Fruit fly (Drosophila melanogaster) whole organism, embryonic: ENCODE data around the gene Vps29.

Experiments
- ATbp ChIP-seq: fragments of 200-800 bp; sonication (Bioruptor generic); optimal IDR thresholded peaks from 2 replicates; lab custom pipeline; 2017; ENCODE audit warnings: missing biosample characterization, mild to moderate bottlenecking, missing genetic modification characterization, missing genetic modification reagents
- CG10147 ChIP-seq: fragments of 200-800 bp; sonication (Bioruptor generic); optimal IDR thresholded peaks from 2 replicates; lab custom pipeline; 2019; ENCODE audit warnings: missing biosample characterization, mild to moderate bottlenecking, missing genetic modification characterization, moderate library complexity
- CG12155 ChIP-seq: fragments of 200-800 bp; sonication (Bioruptor generic); optimal IDR thresholded peaks from 3 replicates; lab custom pipeline; 2016; ENCODE audit warnings: missing biosample characterization, missing genetic modification characterization
- CG1233 ChIP-seq: fragments of 200-800 bp; sonication (Bioruptor generic); optimal IDR thresholded peaks from 4 replicates; lab custom pipeline; 2018; ENCODE audit warnings: missing biosample characterization, mild to moderate bottlenecking, missing genetic modification characterization
- CG14710 ChIP-seq: fragments of 200-800 bp; sonication (Bioruptor generic); optimal IDR thresholded peaks from 3 replicates; lab custom pipeline; 2019; ENCODE audit warnings: missing biosample characterization, mild to moderate bottlenecking, missing genetic modification characterization, moderate library complexity
- CG15479 ChIP-seq: fragments of 200-800 bp; sonication (Bioruptor generic); optimal IDR thresholded peaks from 3 replicates; lab custom pipeline; 2019; ENCODE audit warnings: missing biosample characterization, mild to moderate bottlenecking, missing genetic modification characterization, moderate library complexity
- CG15696 ChIP-seq: fragments of 200-800 bp; sonication (Bioruptor generic); optimal IDR thresholded peaks from 2 replicates; lab custom pipeline; 2019; ENCODE audit warnings: missing biosample characterization, mild to moderate bottlenecking, missing genetic modification characterization, moderate library complexity
- CG17186 ChIP-seq: fragments of 200-800 bp; sonication (Bioruptor generic); optimal IDR thresholded peaks from 3 replicates; lab custom pipeline; 2017; ENCODE audit warnings: missing biosample characterization, missing genetic modification reagents, missing genetic modification characterization
- CG1792 ChIP-seq: fragments of 200-800 bp; sonication (Bioruptor generic); optimal IDR thresholded peaks from 2 replicates; lab custom pipeline; 2016; ENCODE audit warnings: missing biosample characterization, missing genetic modification characterization
- CG2712 ChIP-seq: fragments of 200-800 bp; optimal IDR thresholded peaks from 3 replicates; lab custom pipeline; 2019; ENCODE audit warnings: missing biosample characterization, mild to moderate bottlenecking, missing genetic modification characterization, moderate library complexity
- CG3407 ChIP-seq: fragments of 200-800 bp; sonication (Bioruptor generic); optimal IDR thresholded peaks from 2 replicates; lab custom pipeline; 2018; ENCODE audit warnings: missing biosample characterization, mild to moderate bottlenecking, missing genetic modification characterization
- CG34422 ChIP-seq: fragments of 200-800 bp; sonication (Bioruptor generic); IDR thresholded peaks from 3 replicates; pipeline ENCODE4 v1.3.6; 2022; ENCODE audit warnings: missing biosample characterization, missing genetic modification characterization
- CG4360 ChIP-seq: fragments of 200-800 bp; sonication (Bioruptor generic); IDR thresholded peaks from 2 replicates; pipeline ENCODE4 v1.3.6; 2022; ENCODE audit warnings: missing biosample characterization, missing genetic modification characterization
- CG4617 ChIP-seq: fragments of 200-800 bp; sonication (Bioruptor generic); optimal IDR thresholded peaks from 3 replicates; lab custom pipeline; 2016; ENCODE audit warnings: missing biosample characterization, missing genetic modification characterization, borderline replicate concordance
- CG5245 ChIP-seq: fragments of 200-800 bp; sonication (Bioruptor generic); optimal IDR thresholded peaks from 3 replicates; lab custom pipeline; 2016; ENCODE audit warnings: missing biosample characterization, missing genetic modification characterization
- CG7556 ChIP-seq: fragments of 200-800 bp; sonication (Bioruptor generic); optimal IDR thresholded peaks from 2 replicates; lab custom pipeline; 2017; ENCODE audit warnings: missing biosample characterization, mild to moderate bottlenecking, missing genetic modification characterization
- CG8478 ChIP-seq: fragments of >200 bp; optimal IDR thresholded peaks from 2 replicates; lab custom pipeline; 2018
- CG8944 ChIP-seq: fragments of 200-800 bp; sonication (Bioruptor generic); optimal IDR thresholded peaks from 3 replicates; lab custom pipeline; 2016; ENCODE audit warnings: missing biosample characterization, missing genetic modification characterization
- CG9797 ChIP-seq: fragments of 200-800 bp; sonication (Bioruptor generic); optimal IDR thresholded peaks from 3 replicates; lab custom pipeline; 2018; ENCODE audit warnings: missing biosample characterization, mild to moderate bottlenecking, missing genetic modification characterization
- Chrac-16 ChIP-seq: fragments of 200-800 bp; sonication (Bioruptor generic); optimal IDR thresholded peaks from 3 replicates; lab custom pipeline; 2016; ENCODE audit warnings: missing biosample characterization, missing genetic modification characterization
- HHEX ChIP-seq: fragments of 200-800 bp; sonication (Bioruptor generic); optimal IDR thresholded peaks from 3 replicates; lab custom pipeline; 2017; ENCODE audit warnings: missing biosample characterization, mild to moderate bottlenecking, missing genetic modification characterization, missing genetic modification reagents
- MESR4 ChIP-seq: fragments of 200-800 bp; sonication (Bioruptor generic); optimal IDR thresholded peaks from 2 replicates; lab custom pipeline; 2018; ENCODE audit warnings: missing biosample characterization, mild to moderate bottlenecking, missing genetic modification characterization, moderate library complexity
- NfI ChIP-seq: fragments of 200-800 bp; sonication (Bioruptor generic); optimal IDR thresholded peaks from 3 replicates; lab custom pipeline; 2018; ENCODE audit warnings: missing biosample characterization, mild to moderate bottlenecking, missing genetic modification characterization, moderate library complexity
- Sin3A ChIP-seq: fragments of >200 bp; optimal IDR thresholded peaks from 2 replicates; lab custom pipeline; 2018
- Xrp1 ChIP-seq: fragments of 200-800 bp; sonication (Bioruptor generic); IDR thresholded peaks from 2 replicates; pipeline ENCODE4 v1.3.6; 2022; ENCODE audit warnings: missing biosample characterization, missing genetic modification characterization
- YL-1 ChIP-seq: fragments of 200-800 bp; sonication (Bioruptor generic); optimal IDR thresholded peaks from 3 replicates; lab custom pipeline; 2017; ENCODE audit warnings: missing biosample characterization, mild to moderate bottlenecking, missing genetic modification characterization
- amos ChIP-seq: fragments of 200-800 bp; sonication (Bioruptor generic); IDR thresholded peaks from 2 replicates; pipeline ENCODE4 v1.3.6; 2022; ENCODE audit warnings: missing biosample characterization, missing genetic modification characterization; ENCODE audit not compliant: partially characterized antibody
- ase ChIP-seq: fragments of 200-800 bp; sonication (Bioruptor generic); IDR thresholded peaks from 3 replicates; pipeline ENCODE4 v1.3.6; 2022; ENCODE audit warnings: missing biosample characterization, missing genetic modification characterization
- btn ChIP-seq: fragments of 200-800 bp; sonication (Bioruptor generic); optimal IDR thresholded peaks from 2 replicates; lab custom pipeline; 2016; ENCODE audit warnings: missing biosample characterization, missing genetic modification characterization
- cg ChIP-seq: fragments of 200-800 bp; sonication (Bioruptor generic); optimal IDR thresholded peaks from 3 replicates; lab custom pipeline; 2019; ENCODE audit warnings: missing biosample characterization, mild to moderate bottlenecking, missing genetic modification characterization, moderate library complexity
- chinmo ChIP-seq: fragments of 200-800 bp; sonication (Bioruptor generic); IDR thresholded peaks from 4 replicates; pipeline ENCODE4 v1.3.6; 2022; ENCODE audit warnings: missing biosample characterization, missing genetic modification characterization; ENCODE audit not compliant: partially characterized antibody
- crol ChIP-seq: fragments of 200-800 bp; sonication (Bioruptor generic); IDR thresholded peaks from 2 replicates; pipeline ENCODE4 v1.3.6; 2022; ENCODE audit warnings: missing biosample characterization, missing genetic modification characterization
- crp ChIP-seq, 2 experiments: fragments of 200-800 bp; sonication (Bioruptor generic); optimal IDR thresholded peaks; 2 replicates in 1 of 2; 3 replicates in 1 of 2; lab custom pipeline; 2017; ENCODE audit warnings: missing biosample characterization in 2 of 2, missing genetic modification characterization in 2 of 2, mild to moderate bottlenecking in 1 of 2, moderate library complexity in 1 of 2
- ewg ChIP-seq: fragments of 200-800 bp; sonication (Bioruptor generic); optimal IDR thresholded peaks from 3 replicates; lab custom pipeline; 2017; ENCODE audit warnings: mild to moderate bottlenecking, missing biosample characterization, missing genetic modification reagents, missing genetic modification characterization
- ftz-f1 ChIP-seq: fragments of 200-800 bp; sonication (Bioruptor generic); optimal IDR thresholded peaks from 2 replicates; lab custom pipeline; 2016; ENCODE audit warnings: missing biosample characterization, missing genetic modification characterization
- kah ChIP-seq: fragments of 200-800 bp; sonication (Bioruptor generic); optimal IDR thresholded peaks from 2 replicates; lab custom pipeline; 2018; ENCODE audit warnings: missing biosample characterization, mild to moderate bottlenecking, missing genetic modification characterization
- org-1 ChIP-seq: fragments of 200-800 bp; sonication (Bioruptor generic); optimal IDR thresholded peaks from 2 replicates; lab custom pipeline; 2017; ENCODE audit warnings: missing biosample characterization, missing genetic modification characterization
- salm ChIP-seq: fragments of 200-800 bp; sonication (Bioruptor generic); optimal IDR thresholded peaks from 2 replicates; lab custom pipeline; 2018; ENCODE audit warnings: missing biosample characterization, mild to moderate bottlenecking, missing genetic modification characterization
- scrt ChIP-seq: fragments of 200-800 bp; sonication (Bioruptor generic); optimal IDR thresholded peaks from 2 replicates; lab custom pipeline; 2018; ENCODE audit warnings: missing biosample characterization, mild to moderate bottlenecking, missing genetic modification characterization, moderate library complexity
- unc-4 ChIP-seq: fragments of 200-800 bp; sonication (Bioruptor generic); IDR thresholded peaks from 2 replicates; pipeline ENCODE4 v1.3.6; 2022; ENCODE audit warnings: missing biosample characterization, missing genetic modification characterization; ENCODE audit not compliant: partially characterized antibody

Vps29 gene

dm6 chr2L:1128344-1128931, 22.1 kb upstream of the Vps29 start:
- TF ChIP-seq chinmo (GFP tag; lab: Robert Waterston, UW) (0 out of 4 replicates have a peak, but pooled peaks have one; percentile 35), CG10147 (GFP tag; lab: Kevin White, UChicago) (no peak), ATbp (GFP tag; lab: Kevin White, UChicago) (no peak), scrt (GFP tag; lab: Kevin White, UChicago) (peak; percentile 48), ewg (GFP tag; lab: Kevin White, UChicago) (no peak), btn (GFP tag; lab: Kevin White, UChicago) (no peak), CG34422 (GFP tag; lab: Robert Waterston, UW) (peak; percentile 43; the same call in 1 of the 3 replicates), CG15696 (tag; lab: Kevin White, UChicago) (no peak), ftz-f1 (GFP tag; lab: Kevin White, UChicago) (no peak), Sin3A (peak; percentile 14), CG7556 (GFP tag; lab: Kevin White, UChicago) (no peak), CG2712 (tag; lab: Kevin White, UChicago) (no peak), CG8944 (GFP tag; lab: Kevin White, UChicago) (no peak), salm (tag; lab: Kevin White, UChicago) (no peak), Xrp1 (GFP tag; lab: Robert Waterston, UW) (no peak), CG17186 (GFP tag; lab: Kevin White, UChicago) (no peak), amos (no peak), Chrac-16 (no peak), unc-4 (GFP tag; lab: Robert Waterston, UW) (no peak), CG4617 (peak; percentile 20), HHEX (GFP tag; lab: Kevin White, UChicago) (no peak), MESR4 (GFP tag; lab: Kevin White, UChicago) (peak; percentile 51), CG15479 (peak; percentile 37), CG9797 (GFP tag; lab: Kevin White, UChicago) (no peak), CG14710 (tag; lab: Kevin White, UChicago) (no peak), org-1 (no peak), ase (no peak), CG4360 (GFP tag; lab: Robert Waterston, UW) (0 out of 2 replicates have a peak, but pooled peaks have one; percentile 2), crp (GFP tag; optimal IDR thresholded peaks at IDR 0.05; lab: Kevin White, UChicago) (peak in 1 of 2 experiments; percentile 64), CG3407 (GFP tag; lab: Kevin White, UChicago) (no peak), CG1792 (GFP tag; lab: Kevin White, UChicago) (no peak), CG1233 (GFP tag; lab: Kevin White, UChicago) (no peak), CG5245 (no peak), YL-1 (GFP tag; lab: Kevin White, UChicago) (peak; percentile 30), CG8478 (no peak), cg (GFP tag; lab: Kevin White, UChicago) (peak; percentile 22), CG12155 (no peak), NfI (no peak), crol (GFP tag; lab: Robert Waterston, UW) (peak; percentile 97), kah (GFP tag; lab: Kevin White, UChicago) (no peak)
